Fruit fly (Drosophila melanogaster) whole organism, pupa: ENCODE measurements around the gene nwk.

Experiments
- CG10348 ChIP-seq: fragments of 200-800 bp; sonication (Bioruptor generic); IDR thresholded peaks from 2 replicates; pipeline ENCODE4 v1.3.6; 2022; ENCODE audit warnings: missing biosample characterization, missing genetic modification characterization
- CG12605 ChIP-seq: fragments of 200-800 bp; sonication (Bioruptor generic); IDR thresholded peaks from 2 replicates; pipeline ENCODE4 v1.3.6; 2022; ENCODE audit warnings: missing biosample characterization, missing genetic modification characterization
- CG13204 ChIP-seq: fragments of 200-800 bp; sonication (Bioruptor generic); optimal IDR thresholded peaks from 2 replicates; lab custom pipeline; 2018; ENCODE audit warnings: missing biosample characterization, mild to moderate bottlenecking, missing genetic modification characterization, moderate library complexity
- CG14655 ChIP-seq: fragments of 200-800 bp; sonication (Bioruptor generic); optimal IDR thresholded peaks from 3 replicates; lab custom pipeline; 2017; ENCODE audit warnings: mild to moderate bottlenecking, missing biosample characterization, missing genetic modification reagents, missing genetic modification characterization
- CG15710 ChIP-seq: fragments of 200-800 bp; sonication (Bioruptor generic); optimal IDR thresholded peaks from 2 replicates; lab custom pipeline; 2018; ENCODE audit warnings: missing biosample characterization, mild to moderate bottlenecking, missing genetic modification characterization, moderate library complexity
- CG17806 ChIP-seq: fragments of 200-800 bp; sonication (Bioruptor generic); optimal IDR thresholded peaks from 2 replicates; lab custom pipeline; 2018; ENCODE audit warnings: missing biosample characterization, mild to moderate bottlenecking, missing genetic modification characterization, moderate library complexity
- CG32121 ChIP-seq: fragments of 200-800 bp; sonication (Bioruptor generic); IDR thresholded peaks from 2 replicates; pipeline ENCODE4 v1.3.6; 2022; ENCODE audit warnings: missing biosample characterization, missing genetic modification characterization
- CG34367 ChIP-seq: fragments of 200-800 bp; sonication (Bioruptor generic); optimal IDR thresholded peaks from 2 replicates; lab custom pipeline; 2018; ENCODE audit warnings: missing biosample characterization, mild to moderate bottlenecking, missing genetic modification characterization
- CG4496 ChIP-seq: fragments of 200-800 bp; sonication (Bioruptor generic); IDR thresholded peaks from 3 replicates; pipeline ENCODE4 v1.3.6; 2022; ENCODE audit warnings: missing biosample characterization, missing genetic modification characterization
- CG8159 ChIP-seq: fragments of 200-800 bp; sonication (Bioruptor generic); optimal IDR thresholded peaks from 3 replicates; lab custom pipeline; 2018; ENCODE audit warnings: missing biosample characterization, mild to moderate bottlenecking, missing genetic modification characterization, moderate library complexity
- CG8301 ChIP-seq: fragments of 200-800 bp; sonication (Bioruptor generic); optimal IDR thresholded peaks from 2 replicates; lab custom pipeline; 2018; ENCODE audit warnings: missing biosample characterization, mild to moderate bottlenecking, missing genetic modification characterization
- CG9948 ChIP-seq: fragments of 200-800 bp; sonication (Bioruptor generic); optimal IDR thresholded peaks from 2 replicates; lab custom pipeline; 2018; ENCODE audit warnings: missing biosample characterization, mild to moderate bottlenecking, missing genetic modification characterization, moderate library complexity
- D1 ChIP-seq: fragments of 200-800 bp; sonication (Bioruptor generic); optimal IDR thresholded peaks from 2 replicates; lab custom pipeline; 2018; ENCODE audit warnings: missing biosample characterization, mild to moderate bottlenecking, missing genetic modification characterization, moderate library complexity
- EcR ChIP-seq: fragments of 200-800 bp; sonication (Bioruptor generic); optimal IDR thresholded peaks from 3 replicates; lab custom pipeline; 2019; ENCODE audit warnings: missing biosample characterization, missing genetic modification characterization, mild to moderate bottlenecking, moderate library complexity, missing genetic modification reagents
- Ets98B ChIP-seq: fragments of 200-800 bp; sonication (Bioruptor generic); IDR thresholded peaks from 2 replicates; pipeline ENCODE4 v1.3.6; 2022; ENCODE audit warnings: missing biosample characterization, missing genetic modification characterization
- Pif1A ChIP-seq: fragments of 200-800 bp; sonication (Bioruptor generic); optimal IDR thresholded peaks from 3 replicates; lab custom pipeline; 2016; ENCODE audit warnings: missing biosample characterization, missing genetic modification characterization
- Pif1B ChIP-seq: fragments of 200-800 bp; sonication (Bioruptor generic); optimal IDR thresholded peaks from 3 replicates; lab custom pipeline; 2016; ENCODE audit warnings: missing biosample characterization, missing genetic modification characterization
- Snoo ChIP-seq: fragments of 200-800 bp; sonication (Bioruptor generic); optimal IDR thresholded peaks from 3 replicates; lab custom pipeline; 2017; ENCODE audit warnings: missing biosample characterization, mild to moderate bottlenecking, missing genetic modification characterization, inconsistent platforms
- fd96Ca ChIP-seq: fragments of 200-800 bp; sonication (Bioruptor generic); IDR thresholded peaks from 3 replicates; pipeline ENCODE4 v1.3.6; 2022; ENCODE audit warnings: missing biosample characterization, missing genetic modification characterization
- gl ChIP-seq: fragments of 200-800 bp; sonication (Bioruptor generic); optimal IDR thresholded peaks from 2 replicates; lab custom pipeline; 2018; ENCODE audit warnings: missing biosample characterization, mild to moderate bottlenecking, missing genetic modification characterization
- rn ChIP-seq: fragments of 200-800 bp; sonication (Bioruptor generic); IDR thresholded peaks from 2 replicates; pipeline ENCODE4 v1.3.6; 2022; ENCODE audit warnings: missing biosample characterization, missing genetic modification characterization

The nwk gene

DNA sequence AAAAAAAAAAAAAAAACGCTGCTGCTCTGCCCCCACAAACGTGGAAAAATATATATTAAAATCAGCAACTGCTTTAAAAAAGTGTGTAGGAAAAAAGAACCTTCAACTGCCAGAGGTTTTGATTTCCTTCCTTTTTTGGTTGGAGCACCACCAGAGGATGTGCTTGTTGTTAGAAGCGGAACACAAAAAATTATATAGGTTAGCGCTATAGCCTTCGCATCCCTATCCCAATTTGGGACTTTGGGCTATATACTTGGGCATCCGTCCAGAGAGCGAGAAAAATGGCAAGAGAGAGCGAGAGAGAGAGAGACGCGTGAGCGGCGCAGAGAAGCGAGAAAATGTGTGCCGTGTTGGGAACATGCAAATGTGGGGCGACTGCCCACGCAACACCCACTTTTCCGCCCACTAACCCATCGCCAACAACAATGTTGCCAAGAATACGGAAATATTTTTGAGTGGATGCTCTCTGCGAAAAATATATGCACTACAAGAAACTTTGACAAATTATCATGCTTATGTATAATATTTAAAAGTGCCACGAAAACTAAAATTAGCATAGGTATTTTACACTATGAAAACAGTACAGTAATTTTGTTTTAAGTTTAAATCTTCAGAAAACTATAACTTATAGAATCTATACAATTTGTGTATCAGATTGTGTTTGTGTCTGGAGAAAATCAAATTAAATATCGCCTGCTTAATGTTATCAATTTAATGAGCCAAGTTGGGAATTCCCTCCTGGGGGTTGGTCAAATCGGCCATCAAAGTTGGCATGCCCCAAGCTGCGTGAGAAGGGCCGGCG lies 10.6 kb upstream of the nwk start:
- TF ChIP-seq CG9948 (tag; lab: Kevin White, UChicago) (peak; percentile 15), CG12605 (GFP tag; lab: Robert Waterston, UW) (no peak), CG10348 (GFP tag; lab: Robert Waterston, UW) (no peak), CG8159 (tag; lab: Kevin White, UChicago) (peak; percentile 45), Pif1B (GFP tag; lab: Kevin White, UChicago) (no peak), CG8301 (tag; lab: Kevin White, UChicago) (peak; percentile 51), CG14655 (peak; percentile 57), gl (tag; lab: Kevin White, UChicago) (no peak), Ets98B (GFP tag; lab: Robert Waterston, UW) (no peak), CG32121 (GFP tag; lab: Robert Waterston, UW) (0 out of 2 replicates have a peak, but pooled peaks have one; percentile 26), Snoo (tag; lab: Kevin White, UChicago) (no peak), D1 (tag; lab: Kevin White, UChicago) (no peak), CG13204 (no peak), EcR (GFP tag; lab: Kevin White, UChicago) (no peak), CG34367 (no peak), CG4496 (GFP tag; lab: Robert Waterston, UW) (no peak), rn (GFP tag; lab: Robert Waterston, UW) (no peak), CG17806 (peak; percentile 11), Pif1A (GFP tag; lab: Kevin White, UChicago) (no peak), fd96Ca (no peak), CG15710 (tag; lab: Kevin White, UChicago) (peak; percentile 24)

DNA sequence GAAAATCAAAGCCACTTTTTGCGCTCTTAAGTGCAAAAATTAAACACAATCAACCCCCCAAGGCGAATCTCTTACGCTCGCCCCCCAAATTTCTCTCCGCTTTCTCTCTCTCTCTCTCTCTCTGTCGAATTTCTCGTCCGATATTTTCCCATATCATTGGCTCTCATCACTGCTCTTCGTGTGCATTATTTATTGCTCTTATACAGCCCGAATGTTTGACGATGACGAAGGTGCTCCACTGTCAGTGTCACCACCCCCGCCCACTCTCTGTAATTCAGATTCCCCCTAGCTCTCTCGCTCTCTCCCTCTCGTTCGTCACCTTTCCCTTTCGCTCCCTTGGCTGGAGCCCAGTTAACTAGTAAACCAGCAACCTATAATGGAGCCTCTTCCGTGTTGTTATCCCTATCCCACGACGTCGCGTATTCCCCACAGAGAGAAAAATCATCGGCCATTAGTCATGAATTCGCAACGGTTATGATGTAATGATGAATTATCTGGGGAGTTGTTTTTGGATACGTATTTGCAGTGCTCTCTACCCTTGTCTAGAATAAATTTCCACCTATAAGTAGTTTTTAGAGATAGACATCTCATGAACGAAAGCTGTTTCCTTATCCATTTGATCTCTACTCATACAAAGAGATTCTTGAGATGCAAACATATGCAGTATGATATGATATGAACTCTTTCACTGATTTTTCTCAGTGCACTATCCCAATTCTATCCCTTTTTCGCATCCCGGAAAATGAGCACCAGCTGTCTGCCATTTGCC lies 9.8 kb upstream of the nwk start:
- TF ChIP-seq CG8159 (tag; lab: Kevin White, UChicago), result peak; percentile 32
- TF ChIP-seq CG9948 (tag; lab: Kevin White, UChicago), result peak; percentile 25
- 0 out of 3 replicates have a peak, but pooled peaks have one; percentile 48 for TF ChIP-seq CG4496 (GFP tag; lab: Robert Waterston, UW)
- TF ChIP-seq EcR (GFP tag; lab: Kevin White, UChicago), result no peak
- peak; percentile 8 for TF ChIP-seq CG15710 (tag; lab: Kevin White, UChicago)
- TF ChIP-seq Pif1A (GFP tag; lab: Kevin White, UChicago), result peak; percentile 27
- TF ChIP-seq CG14655, result peak; percentile 47
- TF ChIP-seq fd96Ca, result 0 out of 3 replicates have a peak, but pooled peaks have one; percentile 9
- peak; percentile 68 for TF ChIP-seq CG8301 (tag; lab: Kevin White, UChicago)
- TF ChIP-seq CG34367, result no peak

DNA sequence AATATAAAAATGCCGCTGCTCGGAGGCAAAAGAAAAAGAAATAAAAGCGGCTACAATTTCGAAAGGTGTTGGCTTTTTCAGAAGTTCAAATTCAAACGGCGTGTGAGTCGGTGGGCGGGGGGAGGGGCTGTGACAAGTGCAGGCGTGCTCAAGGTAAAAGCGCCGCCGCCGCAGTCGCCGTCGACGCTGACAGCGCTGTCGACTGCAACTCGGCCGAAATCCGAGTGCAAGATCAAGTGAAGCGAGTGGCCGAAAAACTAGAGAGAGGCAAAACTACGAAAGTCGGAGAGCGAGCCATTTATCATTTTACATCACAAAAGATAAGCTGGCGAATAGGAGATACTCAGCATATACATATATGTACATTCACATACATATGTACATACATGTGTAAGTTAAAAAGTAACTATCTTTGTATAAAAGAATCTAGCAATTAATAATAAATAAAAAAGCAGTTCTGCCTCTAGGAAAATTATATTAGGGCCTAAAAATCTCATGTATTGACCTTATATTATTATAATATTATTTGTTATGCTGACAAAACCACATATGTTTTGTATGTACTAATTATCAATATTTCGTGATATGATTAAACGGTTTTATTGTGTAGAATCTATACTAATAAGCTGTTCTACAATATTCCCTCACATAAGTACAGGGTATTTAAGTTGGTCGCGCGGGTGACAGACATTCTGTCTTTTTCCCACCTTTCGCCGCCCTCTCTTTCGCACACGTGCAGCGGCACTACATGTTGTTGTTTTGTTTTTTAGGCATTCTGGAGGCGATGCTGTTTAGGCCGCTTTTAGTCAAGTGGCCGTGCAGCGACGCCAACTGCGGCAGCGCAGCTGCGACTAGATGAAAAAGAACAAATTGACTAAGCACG lies 8.7 kb upstream of the nwk start:
- TF ChIP-seq Pif1A (GFP tag; lab: Kevin White, UChicago), result no peak
- peak; percentile 45 for TF ChIP-seq CG8159 (tag; lab: Kevin White, UChicago)
- no peak for TF ChIP-seq CG4496 (GFP tag; lab: Robert Waterston, UW)
- no peak for TF ChIP-seq CG12605 (GFP tag; lab: Robert Waterston, UW)
- peak; percentile 28 for TF ChIP-seq CG13204
- TF ChIP-seq CG15710 (tag; lab: Kevin White, UChicago), result peak; percentile 3
- TF ChIP-seq Snoo (tag; lab: Kevin White, UChicago), result no peak
- peak; percentile 8 for TF ChIP-seq CG9948 (tag; lab: Kevin White, UChicago)
- no peak for TF ChIP-seq CG32121 (GFP tag; lab: Robert Waterston, UW)
- no peak for TF ChIP-seq CG34367
- TF ChIP-seq CG14655, result peak; percentile 59
- peak; percentile 65 for TF ChIP-seq CG8301 (tag; lab: Kevin White, UChicago)
- TF ChIP-seq fd96Ca, result no peak
- no peak for TF ChIP-seq CG10348 (GFP tag; lab: Robert Waterston, UW)
- TF ChIP-seq gl (tag; lab: Kevin White, UChicago), result no peak
- TF ChIP-seq D1 (tag; lab: Kevin White, UChicago), result no peak
- TF ChIP-seq CG17806, result no peak
- TF ChIP-seq EcR (GFP tag; lab: Kevin White, UChicago), result no peak
- TF ChIP-seq Ets98B (GFP tag; lab: Robert Waterston, UW), result no peak; the same call in 1 of the 2 replicates
- no peak for TF ChIP-seq rn (GFP tag; lab: Robert Waterston, UW)
- peak; percentile 17 for TF ChIP-seq Pif1B (GFP tag; lab: Kevin White, UChicago)

- TF ChIP-seq CG4496 (GFP tag; lab: Robert Waterston, UW) (0 out of 3 replicates have a peak, but pooled peaks have one; percentile 54), fd96Ca (0 out of 3 replicates have a peak, but pooled peaks have one; percentile 47), CG10348 (GFP tag; lab: Robert Waterston, UW) (no peak)
- TF ChIP-seq, all 21 proteins: peak for 2
Observed at dm6 chr3L:9129583-9130146, 8.0 kb upstream of the nwk start.
